Fruit fly (Drosophila melanogaster): Measurements from ENCODE around the gene CG7011.

Gene CG7011

dm6 chr3L:15163414-15163813 is at the start of gene CG7011:
Gene CG7011 (minus strand): TSS chr3L:15163628.
- TF ChIP-seq CG8478 (optimal IDR thresholded peaks at IDR 0.05) (no peak), CTCF (optimal IDR thresholded peaks at IDR 0.05) (peak; percentile 67 to 71)

- no peak for TF ChIP-seq CTCF (optimal IDR thresholded peaks at IDR 0.05)
- no peak for TF ChIP-seq CG8478 (optimal IDR thresholded peaks at IDR 0.05)
Measured at dm6 chr3L:15211845-15212619, 48.6 kb upstream of the CG7011 start.

dm6 chr3L:15208695-15209450 is 45.4 kb upstream of the CG7011 start:
- TF ChIP-seq CG8478 (optimal IDR thresholded peaks at IDR 0.05) (no peak), CTCF (optimal IDR thresholded peaks at IDR 0.05) (no peak)

dm6 chr3L:15207544-15207943 is 44.1 kb upstream of the CG7011 start, which contains the start of gene Prx1:
Gene Prx1 (plus strand): TSS chr3L:15207844.
- TF ChIP-seq CG8478 (optimal IDR thresholded peaks at IDR 0.05): no peak
- TF ChIP-seq CTCF (optimal IDR thresholded peaks at IDR 0.05): no peak

- TF ChIP-seq CTCF (optimal IDR thresholded peaks at IDR 0.05) (no peak), CG8478 (optimal IDR thresholded peaks at IDR 0.05) (no peak)
Measured at dm6 chr3L:15206058-15206457, 42.6 kb upstream of the CG7011 start.

dm6 chr3L:15203585-15203984 is 40.2 kb upstream of the CG7011 start:
- no peak for TF ChIP-seq CTCF (optimal IDR thresholded peaks at IDR 0.05)
- no peak for TF ChIP-seq CG8478 (optimal IDR thresholded peaks at IDR 0.05)

dm6 chr3L:15203097-15203496 is 39.7 kb upstream of the CG7011 start:
- TF ChIP-seq CTCF (optimal IDR thresholded peaks at IDR 0.05): no peak
- TF ChIP-seq CG8478 (optimal IDR thresholded peaks at IDR 0.05): no peak

dm6 chr3L:15201351-15201750 is 37.9 kb upstream of the CG7011 start:
- TF ChIP-seq CTCF (optimal IDR thresholded peaks at IDR 0.05): no peak
- TF ChIP-seq CG8478 (optimal IDR thresholded peaks at IDR 0.05): no peak

dm6 chr3L:15200280-15200987 is 37.0 kb upstream of the CG7011 start:
- TF ChIP-seq CG8478 (optimal IDR thresholded peaks at IDR 0.05): no peak
- no peak for TF ChIP-seq CTCF (optimal IDR thresholded peaks at IDR 0.05)

- TF ChIP-seq CTCF (optimal IDR thresholded peaks at IDR 0.05) (no peak), CG8478 (optimal IDR thresholded peaks at IDR 0.05) (no peak)
Measured at dm6 chr3L:15199216-15200090, 36.0 kb upstream of the CG7011 start.

- TF ChIP-seq CTCF (optimal IDR thresholded peaks at IDR 0.05) (no peak), CG8478 (optimal IDR thresholded peaks at IDR 0.05) (no peak)
Measured at dm6 chr3L:15197978-15198377, 34.5 kb upstream of the CG7011 start.

dm6 chr3L:15196711-15197320 is 33.4 kb upstream of the CG7011 start:
- no peak for TF ChIP-seq CG8478 (optimal IDR thresholded peaks at IDR 0.05)
- TF ChIP-seq CTCF (optimal IDR thresholded peaks at IDR 0.05): no peak

dm6 chr3L:15196189-15196588 is 32.8 kb upstream of the CG7011 start:
- TF ChIP-seq CG8478 (optimal IDR thresholded peaks at IDR 0.05) (no peak), CTCF (optimal IDR thresholded peaks at IDR 0.05) (no peak)

dm6 chr3L:15195548-15195947 is 32.1 kb upstream of the CG7011 start:
- no peak for TF ChIP-seq CTCF (optimal IDR thresholded peaks at IDR 0.05)
- TF ChIP-seq CG8478 (optimal IDR thresholded peaks at IDR 0.05): no peak

All from S2 (cell line).